Worm (Caenorhabditis elegans) whole organism, mixed stage, embryonic: ENCODE data around the gene spon-1.

Experiments
- M03D4.4 ChIP-seq: sonication (generic microtip); optimal IDR thresholded peaks from 2 replicates; lab custom pipeline; 2017; ENCODE audit warnings: mild to moderate bottlenecking, missing genetic modification characterization, missing compliant biosample characterization
- bed-3 ChIP-seq: fragments of 200-800 bp; sonication (Bioruptor generic); optimal IDR thresholded peaks from 3 replicates; lab custom pipeline; 2018; ENCODE audit warnings: mild to moderate bottlenecking, missing genetic modification characterization, moderate library complexity, missing compliant biosample characterization
- blmp-1 ChIP-seq: fragments of 150-350 bp; optimal IDR thresholded peaks from 2 replicates; lab custom pipeline; 2014; ENCODE audit warnings: missing biosample characterization, missing genetic modification characterization
- ceh-39 ChIP-seq: fragments of 150-350 bp; optimal IDR thresholded peaks from 2 replicates; lab custom pipeline; 2014; ENCODE audit warnings: missing biosample characterization, missing genetic modification characterization
- ceh-43 ChIP-seq: fragments of 200-800 bp; sonication (Bioruptor generic); optimal IDR thresholded peaks from 2 replicates; lab custom pipeline; 2018; ENCODE audit warnings: mild to moderate bottlenecking, missing genetic modification characterization, moderate library complexity, missing compliant biosample characterization
- ceh-83 ChIP-seq: fragments of 200-800 bp; sonication (Bioruptor generic); optimal IDR thresholded peaks from 2 replicates; lab custom pipeline; 2018; ENCODE audit warnings: mild to moderate bottlenecking, missing genetic modification characterization, missing compliant biosample characterization
- ces-1 ChIP-seq: fragments of 150-350 bp; optimal IDR thresholded peaks from 2 replicates; lab custom pipeline; 2014; ENCODE audit warnings: missing biosample characterization, missing genetic modification reagents, missing genetic modification characterization
- cnd-1 ChIP-seq: fragments of 200-800 bp; sonication (Bioruptor generic); optimal IDR thresholded peaks from 2 replicates; lab custom pipeline; 2018; ENCODE audit warnings: mild to moderate bottlenecking, missing genetic modification characterization, missing compliant biosample characterization
- drap-1 ChIP-seq: fragments of 200-800 bp; sonication (Bioruptor generic); optimal IDR thresholded peaks from 3 replicates; lab custom pipeline; 2018; ENCODE audit warnings: mild to moderate bottlenecking, missing genetic modification characterization, missing compliant biosample characterization
- elt-1 ChIP-seq: sonication (generic microtip); optimal IDR thresholded peaks from 2 replicates; lab custom pipeline; 2017; ENCODE audit warnings: missing genetic modification characterization, mild to moderate bottlenecking, missing compliant biosample characterization, antibody characterized with exemption, moderate library complexity, borderline replicate concordance; ENCODE audit not compliant: insufficient read depth
- elt-3 ChIP-seq: fragments of 150-350 bp; optimal IDR thresholded peaks from 2 replicates; lab custom pipeline; 2014; ENCODE audit warnings: missing biosample characterization, missing genetic modification characterization
- ham-2 ChIP-seq: fragments of 200-800 bp; sonication (Bioruptor generic); optimal IDR thresholded peaks from 2 replicates; lab custom pipeline; 2018; ENCODE audit warnings: mild to moderate bottlenecking, missing genetic modification characterization, missing compliant biosample characterization
- hlh-1 ChIP-seq: fragments of 150-350 bp; optimal IDR thresholded peaks from 2 replicates; lab custom pipeline; 2014; ENCODE audit warnings: missing biosample characterization, missing genetic modification reagents, missing genetic modification characterization
- lin-13 ChIP-seq: fragments of 150-350 bp; optimal IDR thresholded peaks from 2 replicates; lab custom pipeline; 2014; ENCODE audit warnings: missing biosample characterization, missing genetic modification characterization
- lin-32 ChIP-seq: fragments of 200-800 bp; sonication (Bioruptor generic); optimal IDR thresholded peaks from 2 replicates; lab custom pipeline; 2018; ENCODE audit warnings: mild to moderate bottlenecking, missing genetic modification characterization, missing compliant biosample characterization
- lsy-2 ChIP-seq: fragments of 150-350 bp; optimal IDR thresholded peaks from 2 replicates; lab custom pipeline; 2014; ENCODE audit warnings: missing biosample characterization, missing genetic modification characterization
- mab-5 ChIP-seq: fragments of 150-350 bp; optimal IDR thresholded peaks from 2 replicates; lab custom pipeline; 2014; ENCODE audit warnings: missing biosample characterization, missing genetic modification characterization
- mep-1 ChIP-seq: fragments of 150-350 bp; optimal IDR thresholded peaks from 2 replicates; lab custom pipeline; 2017; ENCODE audit warnings: missing biosample characterization, missing genetic modification reagents, missing genetic modification characterization, inconsistent platforms
- mls-2 ChIP-seq: sonication (generic microtip); optimal IDR thresholded peaks from 2 replicates; lab custom pipeline; 2016; ENCODE audit warnings: mild to moderate bottlenecking, missing genetic modification characterization, moderate library complexity, missing compliant biosample characterization
- nhr-12 ChIP-seq: fragments of 150-350 bp; optimal IDR thresholded peaks from 2 replicates; lab custom pipeline; 2014; ENCODE audit warnings: missing biosample characterization, missing genetic modification characterization
- nhr-2 ChIP-seq: fragments of 150-350 bp; optimal IDR thresholded peaks from 2 replicates; lab custom pipeline; 2014; ENCODE audit warnings: missing biosample characterization, missing genetic modification characterization
- nhr-237 ChIP-seq: fragments of 150-350 bp; optimal IDR thresholded peaks from 2 replicates; lab custom pipeline; 2014; ENCODE audit warnings: missing biosample characterization, missing genetic modification characterization
- nhr-28 ChIP-seq: fragments of 150-350 bp; optimal IDR thresholded peaks from 2 replicates; lab custom pipeline; 2014; ENCODE audit warnings: missing biosample characterization, missing genetic modification characterization
- nhr-76 ChIP-seq: sonication (generic microtip); optimal IDR thresholded peaks from 2 replicates; lab custom pipeline; 2017; ENCODE audit warnings: missing biosample characterization, missing genetic modification characterization
- pha-4 ChIP-seq: fragments of 150-350 bp; optimal IDR thresholded peaks from 2 replicates; lab custom pipeline; 2018; ENCODE audit warnings: missing biosample characterization, missing genetic modification reagents, missing genetic modification characterization
- sem-2 ChIP-seq: fragments of 200-800 bp; sonication (Bioruptor generic); optimal IDR thresholded peaks from 2 replicates; lab custom pipeline; 2018; ENCODE audit warnings: mild to moderate bottlenecking, missing genetic modification characterization, missing compliant biosample characterization
- snpc-4 ChIP-seq: fragments of 150-350 bp; optimal IDR thresholded peaks from 2 replicates; lab custom pipeline; 2014; ENCODE audit warnings: missing biosample characterization, missing genetic modification characterization
- sptf-1 ChIP-seq: sonication (generic microtip); optimal IDR thresholded peaks from 2 replicates; lab custom pipeline; 2017; ENCODE audit warnings: mild to moderate bottlenecking, missing genetic modification characterization, moderate library complexity, missing compliant biosample characterization
- tbx-8 ChIP-seq: fragments of 200-800 bp; sonication (Bioruptor generic); optimal IDR thresholded peaks from 2 replicates; lab custom pipeline; 2018; ENCODE audit warnings: mild to moderate bottlenecking, missing genetic modification characterization, moderate library complexity, missing compliant biosample characterization
- unc-120 ChIP-seq: sonication (generic microtip); optimal IDR thresholded peaks from 2 replicates; lab custom pipeline; 2017; ENCODE audit warnings: missing genetic modification characterization, missing compliant biosample characterization; ENCODE audit not compliant: poor library complexity, severe bottlenecking
- unc-39 ChIP-seq: fragments of 150-350 bp; optimal IDR thresholded peaks from 2 replicates; lab custom pipeline; 2014; ENCODE audit warnings: missing biosample characterization, missing genetic modification characterization
- unc-62 ChIP-seq: fragments of 150-350 bp; optimal IDR thresholded peaks from 2 replicates; lab custom pipeline; 2014; ENCODE audit warnings: missing biosample characterization, missing genetic modification reagents, missing genetic modification characterization

Gene spon-1

ce11 chrII:7095970-7096369, 20.4 kb upstream of the spon-1 start:
- no peak for TF ChIP-seq unc-62 (GFP tag; lab: Kevin White, UChicago)
- no peak for TF ChIP-seq ceh-83 (GFP tag; lab: Kevin White, UChicago)
- no peak for TF ChIP-seq nhr-28 (tag; lab: Kevin White, UChicago)
- TF ChIP-seq sptf-1 (tag; lab: Kevin White, UChicago): no peak
- no peak for TF ChIP-seq lin-32 (GFP tag; lab: Kevin White, UChicago)
- TF ChIP-seq unc-39 (tag; lab: Kevin White, UChicago): no peak
- no peak for TF ChIP-seq mep-1 (tag; lab: Kevin White, UChicago)
- no peak for TF ChIP-seq lin-13 (tag; lab: Kevin White, UChicago)
- TF ChIP-seq hlh-1: no peak

- no peak for TF ChIP-seq mab-5
- TF ChIP-seq mls-2: no peak
- no peak for TF ChIP-seq unc-39 (tag; lab: Kevin White, UChicago)
- no peak for TF ChIP-seq snpc-4 (tag; lab: Kevin White, UChicago)
- TF ChIP-seq ham-2 (GFP tag; lab: Kevin White, UChicago): no peak
Observed at ce11 chrII:7098578-7098977, 17.8 kb upstream of the spon-1 start, which contains the start of gene mct-5. Gene mct-5 (minus strand): TSS chrII:7098593.

- TF ChIP-seq ceh-43 (GFP tag; lab: Kevin White, UChicago) (no peak), nhr-237 (tag; lab: Kevin White, UChicago) (no peak), unc-39 (tag; lab: Kevin White, UChicago) (no peak)
Observed at ce11 chrII:7099231-7099630, 17.1 kb upstream of the spon-1 start.

- TF ChIP-seq ceh-39: no peak
- TF ChIP-seq ceh-43 (GFP tag; lab: Kevin White, UChicago): no peak
- no peak for TF ChIP-seq cnd-1 (tag; lab: Kevin White, UChicago)
- no peak for TF ChIP-seq nhr-2 (tag; lab: Kevin White, UChicago)
- TF ChIP-seq mep-1 (tag; lab: Kevin White, UChicago): no peak
- TF ChIP-seq mls-2: no peak
- no peak for TF ChIP-seq blmp-1 (tag; lab: Kevin White, UChicago)
- TF ChIP-seq, all 35 proteins: peak for 0
Observed at ce11 chrII:7100838-7101237, 15.5 kb upstream of the spon-1 start, which contains the start of gene mmaa-1. Gene mmaa-1 (minus strand): TSS chrII:7101165.

- TF ChIP-seq unc-39 (tag; lab: Kevin White, UChicago) (no peak), drap-1 (GFP tag; lab: Kevin White, UChicago) (no peak), mls-2 (no peak), cnd-1 (tag; lab: Kevin White, UChicago) (no peak), mep-1 (tag; lab: Kevin White, UChicago) (no peak), lsy-2 (tag; lab: Kevin White, UChicago) (no peak), pha-4 (tag; lab: Kevin White, UChicago) (no peak), elt-3 (tag; lab: Kevin White, UChicago) (no peak), blmp-1 (tag; lab: Kevin White, UChicago) (no peak), nhr-28 (tag; lab: Kevin White, UChicago) (no peak), nhr-12 (no peak), hlh-1 (no peak), nhr-76 (tag; lab: Kevin White, UChicago) (no peak), sem-2 (GFP tag; lab: Kevin White, UChicago) (no peak), mab-5 (no peak), M03D4.4 (no peak), tbx-8 (GFP tag; lab: Kevin White, UChicago) (no peak), elt-1 (tag; lab: Kevin White, UChicago) (no peak), lin-32 (GFP tag; lab: Kevin White, UChicago) (no peak), ceh-83 (GFP tag; lab: Kevin White, UChicago) (no peak)
Observed at ce11 chrII:7102288-7102687, 14.1 kb upstream of the spon-1 start.

DNA sequence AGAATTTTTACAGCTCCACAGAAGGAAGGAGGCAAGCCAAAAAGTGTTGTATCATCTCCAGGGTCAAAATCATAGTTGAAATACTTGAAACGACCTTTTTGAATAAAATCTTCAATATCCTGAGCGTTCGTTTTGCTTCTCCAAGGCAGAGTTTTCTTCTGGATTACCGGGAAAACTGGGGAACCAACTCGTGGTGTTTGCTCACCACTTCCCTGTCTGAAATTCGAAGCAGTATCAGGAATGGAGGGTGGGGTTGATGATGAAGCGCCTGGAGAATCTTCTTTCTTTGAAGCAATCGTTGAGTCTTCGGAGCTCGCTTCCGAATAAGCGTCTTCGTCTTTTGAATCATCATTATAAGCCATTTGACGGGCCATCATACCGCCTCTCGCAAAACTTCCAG, 13.2 kb upstream of the spon-1 start:
- no peak for TF ChIP-seq M03D4.4
- no peak for TF ChIP-seq ceh-39
- TF ChIP-seq unc-120: no peak
- TF ChIP-seq nhr-76 (tag; lab: Kevin White, UChicago): no peak
- no peak for TF ChIP-seq ham-2 (GFP tag; lab: Kevin White, UChicago)
- no peak for TF ChIP-seq sem-2 (GFP tag; lab: Kevin White, UChicago)
- no peak for TF ChIP-seq mab-5
- TF ChIP-seq nhr-12: no peak
- no peak for TF ChIP-seq nhr-237 (tag; lab: Kevin White, UChicago)
- no peak for TF ChIP-seq cnd-1 (tag; lab: Kevin White, UChicago)
- no peak for TF ChIP-seq lsy-2 (tag; lab: Kevin White, UChicago)
- no peak for TF ChIP-seq nhr-28 (tag; lab: Kevin White, UChicago)
- TF ChIP-seq bed-3 (GFP tag; lab: Kevin White, UChicago): no peak
- no peak for TF ChIP-seq ces-1 (GFP tag; lab: Kevin White, UChicago)
- no peak for TF ChIP-seq mls-2
- no peak for TF ChIP-seq snpc-4 (tag; lab: Kevin White, UChicago)
- no peak for TF ChIP-seq tbx-8 (GFP tag; lab: Kevin White, UChicago)
- no peak for TF ChIP-seq pha-4 (tag; lab: Kevin White, UChicago)
